Fruit fly (Drosophila melanogaster) whole organism, embryonic: Measurements from ENCODE around the gene Acat2.

Experiments
- Adf1 ChIP-seq: fragments of 200-800 bp; sonication (Bioruptor generic); IDR thresholded peaks from 2 replicates; pipeline ENCODE4 v1.3.6; 2022; ENCODE audit warnings: missing biosample characterization, missing genetic modification characterization
- Blimp-1 ChIP-seq: fragments of 200-800 bp; sonication (Bioruptor generic); optimal IDR thresholded peaks from 3 replicates; lab custom pipeline; 2018; ENCODE audit warnings: missing biosample characterization, missing genetic modification characterization, mild to moderate bottlenecking, moderate library complexity, missing genetic modification reagents
- BtbVII ChIP-seq: fragments of 200-800 bp; sonication (Bioruptor generic); optimal IDR thresholded peaks from 3 replicates; lab custom pipeline; 2017; ENCODE audit warnings: missing biosample characterization, mild to moderate bottlenecking, missing genetic modification characterization
- CG10959 ChIP-seq: fragments of 200-800 bp; sonication (Bioruptor generic); IDR thresholded peaks from 2 replicates; pipeline ENCODE4 v1.3.6; 2022; ENCODE audit warnings: missing biosample characterization, missing genetic modification characterization
- CG11695 ChIP-seq: fragments of 200-800 bp; sonication (Bioruptor generic); IDR thresholded peaks from 3 replicates; pipeline ENCODE4 v1.3.6; 2022; ENCODE audit warnings: missing biosample characterization, missing genetic modification characterization
- CG12659 ChIP-seq: fragments of 200-800 bp; sonication (Bioruptor generic); optimal IDR thresholded peaks from 3 replicates; lab custom pipeline; 2017; ENCODE audit warnings: mild to moderate bottlenecking, missing biosample characterization, missing genetic modification reagents, missing genetic modification characterization
- CG15696 ChIP-seq: fragments of 200-800 bp; sonication (Bioruptor generic); optimal IDR thresholded peaks from 2 replicates; lab custom pipeline; 2019; ENCODE audit warnings: missing biosample characterization, mild to moderate bottlenecking, missing genetic modification characterization, moderate library complexity
- CG1603 ChIP-seq: fragments of 200-800 bp; sonication (Bioruptor generic); optimal IDR thresholded peaks from 2 replicates; lab custom pipeline; 2019; ENCODE audit warnings: missing biosample characterization, mild to moderate bottlenecking, missing genetic modification characterization, moderate library complexity
- CG32772 ChIP-seq: fragments of 200-800 bp; sonication (Bioruptor generic); IDR thresholded peaks from 2 replicates; pipeline ENCODE4 v1.3.6; 2022; ENCODE audit warnings: missing biosample characterization, missing genetic modification characterization
- CG33557 ChIP-seq: fragments of 200-800 bp; sonication (Bioruptor generic); optimal IDR thresholded peaks from 2 replicates; lab custom pipeline; 2019; ENCODE audit warnings: missing biosample characterization, mild to moderate bottlenecking, missing genetic modification characterization, moderate library complexity
- CG3726 ChIP-seq: fragments of 200-800 bp; sonication (Bioruptor generic); IDR thresholded peaks from 3 replicates; pipeline ENCODE4, ENCODE4 v1.3.6; 2022; ENCODE audit warnings: missing biosample characterization, missing genetic modification characterization
- CG4707 ChIP-seq: fragments of 200-800 bp; sonication (Bioruptor generic); optimal IDR thresholded peaks from 2 replicates; lab custom pipeline; 2018; ENCODE audit warnings: missing biosample characterization, mild to moderate bottlenecking, missing genetic modification characterization, moderate library complexity
- CG6175 ChIP-seq: fragments of 200-800 bp; sonication (Bioruptor generic); IDR thresholded peaks from 3 replicates; pipeline ENCODE4 v1.3.6; 2022; ENCODE audit warnings: missing biosample characterization, missing genetic modification characterization
- CG7357 ChIP-seq: fragments of 200-800 bp; sonication (Bioruptor generic); IDR thresholded peaks from 3 replicates; pipeline ENCODE4 v1.3.6; 2022; ENCODE audit warnings: missing biosample characterization, missing genetic modification characterization
- CG7556 ChIP-seq: fragments of 200-800 bp; sonication (Bioruptor generic); optimal IDR thresholded peaks from 2 replicates; lab custom pipeline; 2017; ENCODE audit warnings: missing biosample characterization, mild to moderate bottlenecking, missing genetic modification characterization
- CG8281 ChIP-seq: fragments of 200-800 bp; sonication (Bioruptor generic); optimal IDR thresholded peaks from 2 replicates; lab custom pipeline; 2018; ENCODE audit warnings: missing biosample characterization, mild to moderate bottlenecking, missing genetic modification characterization, moderate library complexity
- CkIIα-i1 ChIP-seq: fragments of 200-800 bp; sonication (Bioruptor generic); IDR thresholded peaks from 2 replicates; pipeline ENCODE4 v1.3.6; 2022; ENCODE audit warnings: missing biosample characterization, missing genetic modification characterization
- D ChIP-seq, 2 experiments: fragments of 200-800 bp in 1 of 2; fragments of >200 bp in 1 of 2; sonication (Bioruptor generic) in 1 of 2; optimal IDR thresholded peaks; 2 replicates in 1 of 2; 3 replicates in 1 of 2; lab custom pipeline; 2017; ENCODE audit warnings: mild to moderate bottlenecking in 1 of 2, missing biosample characterization in 1 of 2, missing genetic modification characterization in 1 of 2, missing genetic modification reagents in 1 of 2
- Dad ChIP-seq: fragments of 200-800 bp; sonication (Bioruptor generic); optimal IDR thresholded peaks from 3 replicates; lab custom pipeline; 2016; ENCODE audit warnings: missing biosample characterization, missing genetic modification characterization
- Dek ChIP-seq: fragments of 200-800 bp; sonication (Bioruptor generic); optimal IDR thresholded peaks from 3 replicates; lab custom pipeline; 2019; ENCODE audit warnings: missing biosample characterization, mild to moderate bottlenecking, missing genetic modification characterization, moderate library complexity
- Dip2 ChIP-seq: fragments of 200-800 bp; sonication (Bioruptor generic); IDR thresholded peaks from 2 replicates; pipeline ENCODE4 v1.3.6; 2022; ENCODE audit warnings: missing biosample characterization, missing genetic modification characterization
- Fer3 ChIP-seq: fragments of 200-800 bp; sonication (Bioruptor generic); optimal IDR thresholded peaks from 2 replicates; lab custom pipeline; 2018; ENCODE audit warnings: missing biosample characterization, mild to moderate bottlenecking, missing genetic modification characterization, moderate library complexity
- Hmr ChIP-seq: fragments of 200-800 bp; sonication (Bioruptor generic); optimal IDR thresholded peaks from 3 replicates; lab custom pipeline; 2017; ENCODE audit warnings: mild to moderate bottlenecking, missing biosample characterization, missing genetic modification reagents, missing genetic modification characterization
- Max ChIP-seq: fragments of 200-800 bp; sonication (Bioruptor generic); optimal IDR thresholded peaks from 2 replicates; lab custom pipeline; 2016; ENCODE audit warnings: missing biosample characterization, mild to moderate bottlenecking, missing genetic modification characterization
- NC2β ChIP-seq: fragments of 200-800 bp; sonication (Bioruptor generic); optimal IDR thresholded peaks from 2 replicates; lab custom pipeline; 2016; ENCODE audit warnings: missing biosample characterization, missing genetic modification characterization
- Optix ChIP-seq: fragments of 200-800 bp; sonication (Bioruptor generic); IDR thresholded peaks from 3 replicates; pipeline ENCODE4 v1.3.6; 2022; ENCODE audit warnings: missing biosample characterization, missing genetic modification characterization
- Rfx ChIP-seq: fragments of 200-800 bp; sonication (Bioruptor generic); IDR thresholded peaks from 2 replicates; pipeline ENCODE4 v1.3.6; 2022; ENCODE audit warnings: missing biosample characterization, missing genetic modification characterization
- Vsx1 ChIP-seq: fragments of 200-800 bp; sonication (Bioruptor generic); optimal IDR thresholded peaks from 2 replicates; lab custom pipeline; 2017; ENCODE audit warnings: missing biosample characterization, mild to moderate bottlenecking, missing genetic modification characterization, missing genetic modification reagents
- abd-A ChIP-seq: fragments of 200-800 bp; sonication (Bioruptor generic); optimal IDR thresholded peaks from 3 replicates; lab custom pipeline; 2019; ENCODE audit warnings: missing biosample characterization, mild to moderate bottlenecking, missing genetic modification characterization, moderate library complexity
- amos ChIP-seq: fragments of 200-800 bp; sonication (Bioruptor generic); IDR thresholded peaks from 2 replicates; pipeline ENCODE4 v1.3.6; 2022; ENCODE audit warnings: missing biosample characterization, missing genetic modification characterization; ENCODE audit not compliant: partially characterized antibody
- br ChIP-seq: fragments of >200 bp; optimal IDR thresholded peaks from 2 replicates; lab custom pipeline; 2017
- chm ChIP-seq: fragments of 200-800 bp; sonication (Bioruptor generic); IDR thresholded peaks from 2 replicates; pipeline ENCODE4 v1.3.6; 2022; ENCODE audit warnings: missing biosample characterization, missing genetic modification characterization
- crc ChIP-seq: fragments of 200-800 bp; sonication (Bioruptor generic); optimal IDR thresholded peaks from 2 replicates; lab custom pipeline; 2016; ENCODE audit warnings: missing biosample characterization, missing genetic modification characterization
- croc ChIP-seq: fragments of 200-800 bp; sonication (Bioruptor generic); conservative IDR thresholded peaks from 3 replicates; pipeline ENCODE4 v1.3.6; 2022; ENCODE audit warnings: missing biosample characterization, missing genetic modification characterization
- crp ChIP-seq, 2 experiments: fragments of 200-800 bp; sonication (Bioruptor generic); optimal IDR thresholded peaks; 2 replicates in 1 of 2; 3 replicates in 1 of 2; lab custom pipeline; 2017; ENCODE audit warnings: missing biosample characterization in 2 of 2, missing genetic modification characterization in 2 of 2, mild to moderate bottlenecking in 1 of 2, moderate library complexity in 1 of 2
- esg ChIP-seq: fragments of 200-800 bp; sonication (Bioruptor generic); conservative IDR thresholded peaks from 2 replicates; pipeline ENCODE4 v1.3.6; 2022; ENCODE audit warnings: missing biosample characterization, missing genetic modification characterization
- exex ChIP-seq: fragments of 200-800 bp; sonication (Bioruptor generic); optimal IDR thresholded peaks from 4 replicates; lab custom pipeline; 2018; ENCODE audit warnings: missing biosample characterization, mild to moderate bottlenecking, missing genetic modification characterization, moderate library complexity
- fu2 ChIP-seq: fragments of 200-800 bp; sonication (Bioruptor generic); optimal IDR thresholded peaks from 2 replicates; lab custom pipeline; 2016; ENCODE audit warnings: missing biosample characterization, missing genetic modification characterization
- gem ChIP-seq: fragments of 200-800 bp; sonication (Bioruptor generic); optimal IDR thresholded peaks from 2 replicates; lab custom pipeline; 2019; ENCODE audit warnings: missing biosample characterization, mild to moderate bottlenecking, missing genetic modification characterization, moderate library complexity
- hth ChIP-seq: fragments of >200 bp; optimal IDR thresholded peaks from 2 replicates; lab custom pipeline; 2017; ENCODE audit warnings: inconsistent platforms
- kni ChIP-seq: fragments of 200-800 bp; sonication (Bioruptor generic); optimal IDR thresholded peaks from 3 replicates; lab custom pipeline; 2017; ENCODE audit warnings: mild to moderate bottlenecking, missing biosample characterization, missing genetic modification reagents, missing genetic modification characterization
- mld ChIP-seq: fragments of 200-800 bp; sonication (Bioruptor generic); IDR thresholded peaks from 3 replicates; pipeline ENCODE4 v1.3.6; 2022; ENCODE audit warnings: missing biosample characterization, missing genetic modification characterization; ENCODE audit not compliant: partially characterized antibody
- odd ChIP-seq: fragments of 200-800 bp; sonication (Bioruptor generic); optimal IDR thresholded peaks from 2 replicates; lab custom pipeline; 2017; ENCODE audit warnings: missing biosample characterization, mild to moderate bottlenecking, missing genetic modification characterization
- pan ChIP-seq, 4 experiments: fragments of >200 bp in 3 of 4; fragments of 200-800 bp in 1 of 4; sonication (Bioruptor generic) in 1 of 4; optimal IDR thresholded peaks in 3 of 4; IDR thresholded peaks in 1 of 4; 2 replicates each; pipeline versions ENCODE4 v1.3.6 to Lab custom; 2017 to 2022; ENCODE audit warnings: missing biosample characterization in 2 of 4, missing genetic modification characterization in 2 of 4, mixed read lengths in 1 of 4
- prd ChIP-seq, 3 experiments: fragments of >200 bp in 2 of 3; fragments of 200-800 bp in 1 of 3; sonication (Bioruptor generic) in 1 of 3; optimal IDR thresholded peaks in 2 of 3; IDR thresholded peaks in 1 of 3; 2 replicates in 2 of 3; 3 replicates in 1 of 3; pipeline versions ENCODE4 v1.3.6 to Lab custom; 2017 to 2022; ENCODE audit warnings: missing biosample characterization in 1 of 3, missing genetic modification characterization in 1 of 3
- psq ChIP-seq: fragments of 200-800 bp; sonication (Bioruptor generic); optimal IDR thresholded peaks from 2 replicates; lab custom pipeline; 2017; ENCODE audit warnings: missing biosample characterization, missing genetic modification characterization
- salm ChIP-seq: fragments of 200-800 bp; sonication (Bioruptor generic); optimal IDR thresholded peaks from 2 replicates; lab custom pipeline; 2018; ENCODE audit warnings: missing biosample characterization, mild to moderate bottlenecking, missing genetic modification characterization
- seq ChIP-seq: fragments of 200-800 bp; sonication (Bioruptor generic); IDR thresholded peaks from 2 replicates; pipeline ENCODE4 v1.3.6; 2022; ENCODE audit warnings: missing biosample characterization, missing genetic modification characterization

Acat2 gene

DNA sequence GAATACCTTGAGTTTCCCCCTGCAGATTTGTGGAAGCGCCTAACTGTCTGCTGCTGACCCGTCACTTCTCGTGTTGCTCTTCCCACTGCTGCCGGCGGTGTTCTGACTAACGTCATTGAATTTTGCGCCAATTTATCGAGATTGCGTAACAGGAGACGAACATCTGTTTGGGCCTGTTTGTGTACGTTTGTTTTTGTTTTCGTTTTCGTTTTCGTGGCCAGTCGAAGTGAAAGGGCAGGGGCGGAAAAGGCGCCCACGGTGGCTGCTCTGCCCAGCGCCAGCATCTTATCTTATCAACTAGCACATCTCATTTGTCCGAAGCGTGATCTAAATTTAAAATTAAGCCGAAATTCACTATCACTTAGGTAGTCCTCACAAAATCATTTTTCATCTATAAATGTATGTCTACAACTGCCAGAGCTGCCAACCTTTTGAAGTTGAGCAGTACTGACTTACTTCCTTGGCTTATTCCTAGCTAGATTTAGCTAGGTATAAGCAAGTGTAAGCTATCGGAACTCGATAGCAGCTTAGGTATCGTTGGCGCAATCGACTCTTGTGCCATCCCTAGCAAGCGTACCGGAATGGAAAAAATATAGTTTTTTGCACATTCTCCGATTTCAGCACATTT is 4.4 kb downstream of the Acat2 start, which contains the start of the genes Ctr9 and Nt5a (continued):
- peak; percentile 60 for TF ChIP-seq fu2 (GFP tag; lab: Kevin White, UChicago)
- TF ChIP-seq CG33557 = peak; percentile 19
- peak; percentile 85 for TF ChIP-seq Rfx (GFP tag; lab: Robert Waterston, UW)
- TF ChIP-seq CG10959 (GFP tag; lab: Robert Waterston, UW) = no peak
- peak; percentile 86 for TF ChIP-seq CG12659
- no peak for TF ChIP-seq CG11695
- TF ChIP-seq crc (GFP tag; lab: Kevin White, UChicago) = no peak
- peak; percentile 15 for TF ChIP-seq NC2β (GFP tag; lab: Kevin White, UChicago)
- TF ChIP-seq CG3726 (GFP tag; lab: Robert Waterston, UW) = no peak
- TF ChIP-seq exex = peak; percentile 49
- no peak for TF ChIP-seq Dip2 (GFP tag; lab: Robert Waterston, UW)
- TF ChIP-seq D (optimal IDR thresholded peaks at IDR 0.05; lab: Kevin White, UChicago) = no peak
- no peak for TF ChIP-seq D (GFP tag; optimal IDR thresholded peaks at IDR 0.05; lab: Kevin White, UChicago)
- peak; percentile 7; the same call in 1 of the 3 replicates for TF ChIP-seq CG7357 (GFP tag; lab: Robert Waterston, UW)
- TF ChIP-seq Vsx1 = no peak
- peak in 1 of 2 experiments; percentile 79 for TF ChIP-seq crp (GFP tag; optimal IDR thresholded peaks at IDR 0.05; lab: Kevin White, UChicago)
- TF ChIP-seq Blimp-1 (GFP tag; lab: Kevin White, UChicago) = peak; percentile 71
- TF ChIP-seq CG6175 (GFP tag; lab: Robert Waterston, UW) = no peak
- TF ChIP-seq Adf1 = 0 out of 2 replicates have a peak, but pooled peaks have one; percentile 38
- no peak for TF ChIP-seq br (lab: Kevin White, UChicago)
- no peak for TF ChIP-seq prd (optimal IDR thresholded peaks at IDR 0.05; lab: Kevin White, UChicago)
- TF ChIP-seq prd (GFP tag; IDR thresholded peaks at IDR 0.05; lab: Robert Waterston, UW) = peak; percentile 45; the same call in 2 of the 3 replicates
- TF ChIP-seq CG8281 (tag; lab: Kevin White, UChicago) = no peak
- no peak for TF ChIP-seq CG15696
- TF ChIP-seq CkIIα-i1 (GFP tag; lab: Robert Waterston, UW) = no peak
- TF ChIP-seq hth (lab: Kevin White, UChicago) = no peak
- TF ChIP-seq CG7556 = peak; percentile 10
- TF ChIP-seq croc (GFP tag; lab: Robert Waterston, UW) = no peak
- TF ChIP-seq pan (optimal IDR thresholded peaks at IDR 0.05; lab: Kevin White, UChicago) = no peak
- no peak for TF ChIP-seq pan (GFP tag; optimal IDR thresholded peaks at IDR 0.05 in 1 of 2, IDR thresholded peaks at IDR 0.05 in 1 of 2)
- no peak for TF ChIP-seq odd (GFP tag; lab: Kevin White, UChicago)
- TF ChIP-seq salm (tag; lab: Kevin White, UChicago) = no peak
- no peak for TF ChIP-seq psq
- no peak for TF ChIP-seq CG4707 (GFP tag; lab: Kevin White, UChicago)
- peak; percentile 81 for TF ChIP-seq amos (GFP tag; lab: Robert Waterston, UW)
- no peak for TF ChIP-seq Hmr (GFP tag; lab: Kevin White, UChicago)
- TF ChIP-seq kni (GFP tag; lab: Kevin White, UChicago) = peak; percentile 79
- TF ChIP-seq Fer3 (tag; lab: Kevin White, UChicago) = peak; percentile 36
- TF ChIP-seq seq = no peak; the same call in 1 of the 2 replicates
- TF ChIP-seq gem = no peak
- no peak for TF ChIP-seq esg (GFP tag; lab: Robert Waterston, UW)
- TF ChIP-seq Optix (GFP tag; lab: Robert Waterston, UW) = no peak
- no peak for TF ChIP-seq CG32772 (GFP tag; lab: Robert Waterston, UW)
- TF ChIP-seq mld (GFP tag; lab: Robert Waterston, UW) = peak; percentile 10; the same call in 1 of the 3 replicates
- no peak for TF ChIP-seq Max (GFP tag; lab: Kevin White, UChicago)
- TF ChIP-seq Dad (GFP tag; lab: Kevin White, UChicago) = peak; percentile 23
- peak; percentile 85 for TF ChIP-seq CG1603
- TF ChIP-seq chm = no peak
- TF ChIP-seq Dek (tag; lab: Kevin White, UChicago) = no peak
- no peak for TF ChIP-seq abd-A
- no peak for TF ChIP-seq BtbVII (GFP tag; lab: Kevin White, UChicago)
